Fruit fly (Drosophila melanogaster) whole organism: ENCODE measurements around the gene CG2111.
"Not testable (repeated sequence)": the region's sequence is repeated elsewhere in the genome, so short reads cannot be mapped to it uniquely, and the experiment has no call there.

ENCODE experiments used
- CG8478 ChIP-seq: fragments of >200 bp; optimal IDR thresholded peaks from 2 replicates; lab custom pipeline; 2018; ENCODE audit warnings: inconsistent platforms
- Dll ChIP-seq: fragments of >200 bp; optimal IDR thresholded peaks from 2 replicates; lab custom pipeline; 2017
- EcR ChIP-seq, 2 experiments: fragments of >200 bp; optimal IDR thresholded peaks; 2 replicates each; lab custom pipeline; 2017; ENCODE audit warnings: missing biosample characterization in 2 of 2, missing genetic modification characterization in 2 of 2, missing genetic modification reagents in 2 of 2
- pan ChIP-seq: fragments of >200 bp; optimal IDR thresholded peaks from 2 replicates; lab custom pipeline; 2017
- psq ChIP-seq: fragments of >200 bp; optimal IDR thresholded peaks from 2 replicates; lab custom pipeline; 2017
- usp ChIP-seq: fragments of >200 bp; optimal IDR thresholded peaks from 2 replicates; lab custom pipeline; 2017; ENCODE audit warnings: missing biosample characterization, missing genetic modification characterization, mixed read lengths

CG2111 gene

DNA sequence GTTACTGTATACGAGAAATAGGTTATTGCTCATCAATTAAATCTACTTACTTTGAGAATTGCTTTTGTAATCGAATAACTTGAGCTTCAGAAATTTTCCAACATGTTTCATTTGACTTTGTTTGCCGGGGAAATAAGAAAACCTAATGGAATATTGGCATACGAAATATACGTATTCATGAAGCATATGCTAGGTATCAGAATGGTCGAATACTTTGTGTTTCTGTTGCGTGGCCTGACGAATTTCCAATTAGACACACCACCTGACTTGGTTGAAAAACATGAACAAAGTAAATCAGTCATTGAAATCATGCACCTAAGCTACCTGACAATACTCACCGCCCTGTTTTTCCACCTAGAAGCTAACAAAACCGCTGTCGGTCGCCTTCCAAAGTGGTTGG lies at the start of gene CG2111:
TSS of gene CG2111 (plus strand) at position 301 of the 400 bp plus-strand sequence.
- TF ChIP-seq psq (lab: Kevin White, UChicago) (no peak), EcR (GFP tag; optimal IDR thresholded peaks at IDR 0.05; lab: Kevin White, UChicago) (no peak), Dll (lab: Kevin White, UChicago) (no peak), usp (GFP tag; lab: Kevin White, UChicago) (no peak)

DNA sequence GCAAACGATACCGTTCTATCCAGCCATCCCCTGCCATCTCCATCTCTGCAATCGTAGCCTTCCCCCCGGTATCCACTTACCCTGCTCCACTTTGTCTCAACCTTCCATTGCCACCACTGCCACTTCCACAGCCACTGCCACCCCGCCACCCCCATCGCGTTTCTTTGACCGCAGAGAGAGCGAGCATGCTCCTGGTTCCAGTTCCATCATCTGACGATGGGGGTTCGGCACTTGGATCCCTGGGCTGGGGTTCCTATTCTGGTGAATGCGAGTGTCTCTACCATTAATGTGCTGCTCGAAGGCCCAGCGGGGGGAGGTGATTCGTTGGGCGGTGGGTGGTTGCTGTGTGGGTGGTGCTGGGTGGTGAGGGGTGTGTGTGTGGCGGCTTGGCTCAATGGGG lies 43.9 kb upstream of the CG2111 start:
- TF ChIP-seq usp (GFP tag; lab: Kevin White, UChicago), result no peak
- TF ChIP-seq Dll (lab: Kevin White, UChicago), result no peak
- TF ChIP-seq psq (lab: Kevin White, UChicago), result no peak
- no peak for TF ChIP-seq pan
- no peak for TF ChIP-seq EcR (GFP tag; optimal IDR thresholded peaks at IDR 0.05; lab: Kevin White, UChicago)
- TF ChIP-seq CG8478 (lab: Kevin White, UChicago), result no peak

DNA sequence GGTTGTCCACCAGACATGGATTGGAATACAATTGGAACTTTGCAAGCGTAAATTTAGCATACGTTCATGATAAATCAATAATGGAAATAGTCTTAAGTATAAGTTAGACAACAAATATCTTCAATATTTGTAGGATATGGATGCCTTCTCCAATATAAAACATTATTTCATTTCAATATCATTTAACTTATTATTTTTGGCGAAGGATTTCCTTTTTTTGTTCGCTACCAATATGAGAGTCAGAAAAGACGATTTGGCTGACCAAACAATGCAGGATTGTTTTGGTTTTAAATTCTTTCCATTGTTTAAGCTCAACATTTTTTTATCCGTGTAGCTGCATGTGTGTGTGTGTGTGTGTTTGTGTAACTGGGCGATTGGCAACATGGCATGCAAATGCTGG lies 42.3 kb upstream of the CG2111 start:
- TF ChIP-seq CG8478 (lab: Kevin White, UChicago), result no peak
- TF ChIP-seq Dll (lab: Kevin White, UChicago), result no peak
- TF ChIP-seq pan, result no peak
- TF ChIP-seq usp (GFP tag; lab: Kevin White, UChicago), result no peak
- no peak for TF ChIP-seq EcR (GFP tag; optimal IDR thresholded peaks at IDR 0.05; lab: Kevin White, UChicago)
- no peak for TF ChIP-seq psq (lab: Kevin White, UChicago)

DNA sequence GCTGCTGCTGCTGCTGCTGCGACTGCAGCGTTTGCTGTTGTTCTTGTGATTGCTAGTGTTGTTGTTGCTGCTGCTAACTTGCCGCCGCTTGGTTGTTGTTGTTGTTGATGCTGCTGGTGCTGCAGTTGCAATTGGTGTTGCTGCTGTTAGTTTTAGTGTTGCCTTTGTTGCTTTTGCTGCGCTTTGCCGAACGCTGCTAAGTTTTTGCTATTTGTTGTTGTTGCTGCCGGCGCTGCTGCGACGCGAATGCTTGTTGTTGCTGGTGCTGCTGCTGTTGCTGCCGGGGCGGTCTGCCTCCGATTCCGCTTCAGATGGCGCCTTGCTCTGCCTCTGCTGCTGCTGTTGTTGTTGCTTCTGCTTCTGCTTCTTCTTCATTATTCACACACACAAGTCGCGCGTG lies 39.0 kb upstream of the CG2111 start:
- no peak for TF ChIP-seq usp (GFP tag; lab: Kevin White, UChicago)
- no peak for TF ChIP-seq CG8478 (lab: Kevin White, UChicago)
- no peak for TF ChIP-seq pan
- no peak for TF ChIP-seq Dll (lab: Kevin White, UChicago)
- TF ChIP-seq psq (lab: Kevin White, UChicago), result no peak
- no peak for TF ChIP-seq EcR (GFP tag; optimal IDR thresholded peaks at IDR 0.05; lab: Kevin White, UChicago)

DNA sequence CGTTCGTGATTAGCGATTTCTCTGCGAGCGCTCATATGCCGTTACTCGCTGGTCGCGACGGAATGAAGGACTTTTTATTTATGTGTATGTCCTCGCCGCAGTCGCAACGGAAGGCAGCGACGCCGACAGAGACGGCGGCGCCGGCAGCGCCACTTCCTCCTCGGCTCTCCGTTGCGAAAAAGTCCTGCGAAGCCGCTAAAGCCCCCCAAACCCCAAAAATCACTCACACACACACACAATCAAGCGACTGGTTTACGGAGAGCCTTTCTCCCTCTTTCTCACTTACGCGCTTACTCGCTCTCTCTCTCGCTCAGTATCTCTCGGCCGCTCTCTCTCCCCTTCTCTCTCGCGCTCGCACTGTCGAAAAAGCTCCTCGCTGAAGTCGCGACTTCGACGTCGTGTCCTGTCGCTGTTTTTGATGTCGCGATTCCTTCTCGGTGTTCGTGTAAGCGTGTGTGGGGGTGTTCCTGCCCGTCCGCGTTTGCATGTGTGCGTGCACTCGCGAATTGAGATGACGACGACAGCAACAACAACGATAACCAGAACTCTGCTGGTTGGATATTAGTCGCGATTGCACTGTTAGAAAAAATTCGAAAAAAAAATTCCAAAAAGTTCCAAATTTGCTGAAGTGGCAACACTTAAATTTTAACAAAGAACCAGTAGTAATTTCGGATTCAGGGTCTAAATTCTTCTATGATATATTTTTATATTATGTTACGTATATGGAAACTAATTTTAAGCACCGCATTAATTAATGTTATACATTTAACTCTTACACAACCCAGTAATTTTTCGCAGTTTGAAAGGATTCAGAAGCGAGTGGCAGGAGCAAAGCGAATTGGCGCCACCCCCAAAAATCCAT lies 37.1 kb upstream of the CG2111 start, which contains the start of gene CG43347:
TSS of gene CG43347 (minus strand) at position 47 of the 862 bp plus-strand sequence.
- TF ChIP-seq usp (GFP tag; lab: Kevin White, UChicago) (no peak), pan (no peak), CG8478 (lab: Kevin White, UChicago) (no peak), EcR (GFP tag; optimal IDR thresholded peaks at IDR 0.05; lab: Kevin White, UChicago) (no peak), psq (lab: Kevin White, UChicago) (no peak), Dll (lab: Kevin White, UChicago) (no peak)

DNA sequence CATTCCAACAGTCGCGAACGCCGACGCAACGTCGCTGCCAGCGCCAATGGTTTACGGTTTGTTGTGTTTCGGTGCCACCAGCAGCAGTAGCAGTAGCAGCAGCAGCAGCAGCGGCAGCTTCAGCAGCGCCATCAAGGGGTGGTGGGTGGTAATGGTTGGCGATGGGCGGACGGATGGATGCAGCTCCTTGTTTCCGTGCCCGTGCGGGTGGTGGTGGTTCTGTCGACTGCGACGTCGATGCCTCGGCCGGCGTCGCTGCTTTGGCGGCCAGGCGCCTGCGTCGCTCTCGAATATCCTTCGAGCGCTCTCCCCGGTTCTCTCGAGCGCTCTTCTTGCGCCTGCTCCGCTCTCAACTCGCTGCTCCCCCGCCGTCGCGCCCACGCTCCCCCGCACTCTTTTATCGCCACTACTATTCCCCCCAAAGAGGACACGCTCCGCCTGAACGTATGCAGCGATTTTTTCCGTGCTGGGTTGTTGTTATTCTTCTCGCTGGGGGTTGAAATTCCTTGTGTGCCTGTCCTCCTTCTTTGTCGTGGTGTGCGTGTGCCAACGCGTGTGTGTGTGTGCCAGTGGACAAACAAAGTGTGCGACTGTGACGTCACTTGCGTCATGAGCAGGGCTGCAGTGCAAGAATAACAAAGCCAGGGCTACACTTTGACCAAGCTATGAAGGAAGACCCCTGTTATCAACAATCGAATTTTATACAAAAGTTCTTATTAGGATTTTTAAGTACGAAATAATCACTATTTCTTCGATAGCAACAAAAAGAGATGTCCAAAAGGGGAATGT lies 36.1 kb upstream of the CG2111 start:
- TF ChIP-seq Dll (lab: Kevin White, UChicago) (no peak), EcR (GFP tag; optimal IDR thresholded peaks at IDR 0.05; lab: Kevin White, UChicago) (no peak), usp (GFP tag; lab: Kevin White, UChicago) (no peak), CG8478 (lab: Kevin White, UChicago) (no peak), pan (no peak), psq (lab: Kevin White, UChicago) (no peak)

DNA sequence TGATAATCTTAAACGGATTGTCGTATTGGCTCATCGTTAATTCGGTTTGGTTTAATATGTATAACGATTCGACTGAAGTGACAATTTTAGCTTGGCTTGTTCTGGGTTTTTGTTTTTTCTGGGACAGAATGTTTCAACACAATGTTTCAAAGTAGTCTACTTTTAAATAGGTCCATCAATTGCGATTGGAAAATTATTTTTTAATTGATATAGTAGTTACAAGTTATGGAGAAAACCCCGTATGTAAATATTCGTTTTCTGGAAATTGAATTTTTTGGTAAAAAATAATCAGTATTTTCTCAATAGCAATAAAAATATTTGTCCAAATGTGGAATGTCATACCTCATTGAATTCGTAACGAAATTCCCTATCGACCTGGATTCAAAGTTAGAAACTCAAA lies 34.4 kb upstream of the CG2111 start, which contains the start of gene Rab9Db:
TSS of gene Rab9Db (minus strand) at position 101 of the 400 bp plus-strand sequence.
- not testable (repeated sequence) for TF ChIP-seq Dll (lab: Kevin White, UChicago); psq (lab: Kevin White, UChicago); pan

DNA sequence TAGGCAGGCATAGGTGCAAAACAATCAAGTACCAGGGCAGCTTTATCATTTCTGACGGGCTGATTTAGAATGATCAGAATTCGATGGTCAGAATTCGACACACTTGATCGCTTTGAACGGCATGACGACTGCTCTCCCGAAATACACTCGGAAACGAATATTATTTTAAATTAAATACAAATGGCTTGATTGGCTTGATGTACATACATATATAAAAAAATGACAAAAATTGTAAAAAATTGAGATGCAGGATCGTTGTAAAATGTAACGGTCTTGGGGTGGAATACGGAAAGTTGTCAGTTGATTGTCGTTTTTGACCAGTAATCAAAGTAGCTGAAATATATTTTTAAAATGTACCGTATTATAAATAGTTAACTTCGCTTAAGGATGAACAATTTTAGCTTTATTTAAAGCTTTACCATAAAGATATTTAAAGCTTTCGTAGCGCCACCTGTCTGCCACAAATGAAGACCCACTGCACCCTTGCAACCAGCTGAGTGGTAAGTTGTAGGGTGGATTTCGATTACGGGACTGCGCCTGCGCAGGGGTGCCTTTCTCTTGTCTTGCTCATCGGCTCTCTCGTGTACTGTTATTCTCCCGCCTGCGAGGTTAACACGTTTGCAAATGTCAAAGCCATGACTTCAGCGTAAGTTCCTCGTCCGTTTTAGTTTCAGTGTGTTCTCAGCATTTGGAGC lies 30.3 kb upstream of the CG2111 start, which contains the start of the genes CG9806 and X11Lbeta:
TSS of gene CG9806 (minus strand) at position 51 of the 695 bp plus-strand sequence.
TSS of gene X11Lbeta (plus strand) at position 676 of the 695 bp plus-strand sequence.
- TF ChIP-seq usp (GFP tag; lab: Kevin White, UChicago), result no peak
- TF ChIP-seq EcR (GFP tag; optimal IDR thresholded peaks at IDR 0.05; lab: Kevin White, UChicago), result no peak
- no peak for TF ChIP-seq CG8478 (lab: Kevin White, UChicago)
- TF ChIP-seq pan, result no peak
- no peak for TF ChIP-seq psq (lab: Kevin White, UChicago)
- TF ChIP-seq Dll (lab: Kevin White, UChicago), result no peak

DNA sequence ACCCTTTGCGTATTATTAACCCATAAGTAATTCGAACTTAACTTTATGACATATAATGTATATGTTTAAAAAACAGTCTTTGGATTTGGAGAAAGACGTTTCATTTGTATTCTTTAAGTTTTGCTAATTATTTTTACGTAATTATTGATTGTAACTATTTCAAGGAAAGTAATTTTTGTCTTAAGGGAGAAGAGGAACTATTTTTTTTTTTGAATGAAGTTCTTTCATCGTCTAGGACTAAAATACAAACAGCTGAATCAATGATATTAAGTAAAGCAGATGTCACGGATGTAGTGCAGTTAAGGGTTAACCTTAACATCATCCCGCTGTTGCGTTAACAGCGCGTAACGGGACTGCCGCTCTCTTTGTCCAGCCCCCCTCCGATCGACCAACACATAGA lies 28.6 kb upstream of the CG2111 start:
- no peak for TF ChIP-seq Dll (lab: Kevin White, UChicago)
- no peak for TF ChIP-seq CG8478 (lab: Kevin White, UChicago)
- no peak for TF ChIP-seq psq (lab: Kevin White, UChicago)
- no peak for TF ChIP-seq EcR (GFP tag; optimal IDR thresholded peaks at IDR 0.05; lab: Kevin White, UChicago)
- no peak for TF ChIP-seq pan
- TF ChIP-seq usp (GFP tag; lab: Kevin White, UChicago), result no peak

DNA sequence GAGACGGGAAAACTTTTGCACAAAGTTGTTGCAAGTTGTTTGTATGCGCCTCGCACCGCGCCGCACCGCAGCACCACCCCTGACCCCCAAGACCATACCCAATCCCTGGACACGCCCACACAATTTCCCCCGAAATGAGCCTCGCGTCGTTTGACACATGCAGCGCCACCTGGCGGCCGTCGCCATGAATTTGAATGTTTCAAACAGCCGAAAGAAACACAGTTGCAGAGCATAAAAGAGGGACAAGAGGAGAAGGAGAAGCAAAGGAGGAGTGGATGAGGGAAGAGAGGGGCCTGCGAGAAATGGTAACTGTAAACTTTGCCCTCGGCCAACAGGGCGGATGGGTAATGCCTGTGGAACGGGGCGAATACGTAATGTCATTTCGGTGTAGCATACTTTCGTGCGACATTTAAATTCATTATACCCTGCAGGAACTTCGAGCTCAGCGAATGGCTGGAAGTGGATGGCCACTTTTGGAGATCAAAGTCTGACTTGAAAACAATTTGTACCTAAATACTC lies 15.2 kb upstream of the CG2111 start:
- TF ChIP-seq CG8478 (lab: Kevin White, UChicago), result no peak
- no peak for TF ChIP-seq psq (lab: Kevin White, UChicago)
- TF ChIP-seq usp (GFP tag; lab: Kevin White, UChicago), result no peak
- no peak for TF ChIP-seq Dll (lab: Kevin White, UChicago)
- no peak for TF ChIP-seq pan
